Worm (Caenorhabditis elegans) whole organism, L4 larva: ENCODE data around the gene T11G6.4.

Source experiments
- aly-2 ChIP-seq: sonication (generic microtip); optimal IDR thresholded peaks from 2 replicates; lab custom pipeline; 2018; ENCODE audit warnings: missing biosample characterization, missing genetic modification characterization
- lin-39 ChIP-seq: fragments of 150-350 bp; optimal IDR thresholded peaks from 2 replicates; lab custom pipeline; 2014; ENCODE audit warnings: missing biosample characterization, missing genetic modification reagents, missing genetic modification characterization
- nhr-42 ChIP-seq: fragments of 200-800 bp; sonication (Bioruptor generic); IDR thresholded peaks from 2 replicates; pipeline ENCODE4 v1.3.6; 2022; ENCODE audit warnings: missing genetic modification characterization, missing compliant biosample characterization

DNA sequence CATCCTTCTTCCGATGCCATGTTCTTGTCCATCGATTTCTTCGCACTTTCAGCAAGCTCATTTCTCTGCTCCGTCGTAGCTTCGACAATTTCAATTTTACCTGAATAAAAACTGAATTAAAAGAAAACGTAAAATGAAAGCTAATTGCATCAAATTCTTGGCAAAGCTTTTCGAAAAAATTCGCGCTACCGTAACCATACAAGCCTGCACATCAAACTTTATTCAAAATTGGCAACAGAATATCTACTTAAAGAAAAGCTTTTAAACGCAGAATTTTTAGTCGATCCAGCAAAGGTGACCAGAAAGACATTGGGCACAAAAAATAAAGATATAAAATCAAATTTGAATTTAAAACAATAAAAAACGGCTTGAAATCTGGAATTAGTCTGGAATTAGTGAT is 9.5 kb downstream of the T11G6.4 start:
- no peak for TF ChIP-seq nhr-42 (GFP tag; lab: Robert Waterston, UW)
- no peak for TF ChIP-seq aly-2 (tag; lab: Kevin White, UChicago)
- TF ChIP-seq lin-39 (tag; lab: Kevin White, UChicago): no peak
